Worm (Caenorhabditis elegans) whole organism, L2 larva: ENCODE results near the gene tif-1A.

Source experiments
- ceh-16 ChIP-seq: fragments of 150-350 bp; optimal IDR thresholded peaks from 2 replicates; lab custom pipeline; 2014; ENCODE audit warnings: missing biosample characterization, missing genetic modification characterization
- egl-27 ChIP-seq: sonication (generic microtip); optimal IDR thresholded peaks from 3 replicates; lab custom pipeline; 2017; ENCODE audit warnings: missing biosample characterization, missing genetic modification reagents, missing genetic modification characterization
- elt-1 ChIP-seq: fragments of 150-350 bp; optimal IDR thresholded peaks from 2 replicates; lab custom pipeline; 2014; ENCODE audit warnings: missing biosample characterization, missing genetic modification characterization
- gmeb-1 ChIP-seq: fragments of 150-350 bp; optimal IDR thresholded peaks from 2 replicates; lab custom pipeline; 2014; ENCODE audit warnings: missing biosample characterization, missing genetic modification characterization
- mdl-1 ChIP-seq, 2 experiments: fragments of 150-350 bp in 1 of 2; sonication (generic microtip) in 1 of 2; optimal IDR thresholded peaks; 2 replicates each; lab custom pipeline; 2017; ENCODE audit warnings: missing biosample characterization in 2 of 2, missing genetic modification characterization in 2 of 2
- nhr-237 ChIP-seq: fragments of 150-350 bp; optimal IDR thresholded peaks from 2 replicates; lab custom pipeline; 2014; ENCODE audit warnings: missing biosample characterization, missing genetic modification characterization
- skn-1 ChIP-seq: sonication (generic microtip); optimal IDR thresholded peaks from 2 replicates; lab custom pipeline; 2017; ENCODE audit warnings: missing biosample characterization, missing genetic modification characterization
- snpc-4 ChIP-seq: fragments of 150-350 bp; optimal IDR thresholded peaks from 2 replicates; lab custom pipeline; 2014; ENCODE audit warnings: missing biosample characterization, missing genetic modification characterization
- unc-62 ChIP-seq: fragments of 150-350 bp; optimal IDR thresholded peaks from 2 replicates; lab custom pipeline; 2014; ENCODE audit warnings: missing biosample characterization, missing genetic modification reagents, missing genetic modification characterization
- zag-1 ChIP-seq: fragments of 150-350 bp; optimal IDR thresholded peaks from 2 replicates; lab custom pipeline; 2014; ENCODE audit warnings: missing biosample characterization, missing genetic modification characterization

- TF ChIP-seq ceh-16 (tag; lab: Kevin White, UChicago) (no peak), mdl-1 (tag; optimal IDR thresholded peaks at IDR 0.05; lab: Kevin White, UChicago) (no peak), gmeb-1 (tag; lab: Kevin White, UChicago) (no peak), elt-1 (tag; lab: Kevin White, UChicago) (no peak), skn-1 (tag; lab: Kevin White, UChicago) (no peak), snpc-4 (tag; lab: Kevin White, UChicago) (no peak), egl-27 (tag; lab: Kevin White, UChicago) (no peak), nhr-237 (tag; lab: Kevin White, UChicago) (no peak), unc-62 (GFP tag; lab: Kevin White, UChicago) (no peak), zag-1 (tag; lab: Kevin White, UChicago) (no peak)
Measured at ce11 chrIII:3959987-3960386, 43.9 kb downstream of the tif-1A start, which contains the start of gene R10E9.3.
